Fruit fly (Drosophila melanogaster): ENCODE measurements around the gene CG32163.

- no peak for TF ChIP-seq Smox (GFP tag; optimal IDR thresholded peaks at IDR 0.05)
- no peak for TF ChIP-seq Lpt (GFP tag; optimal IDR thresholded peaks at IDR 0.05)
- TF ChIP-seq achi (GFP tag; optimal IDR thresholded peaks at IDR 0.05) = no peak
- no peak for TF ChIP-seq Ets21C (GFP tag; optimal IDR thresholded peaks at IDR 0.05)
- no peak for TF ChIP-seq OdsH (GFP tag; optimal IDR thresholded peaks at IDR 0.05)
- no peak for TF ChIP-seq Hr39 (GFP tag; optimal IDR thresholded peaks at IDR 0.05)
- TF ChIP-seq CG6276 (GFP tag; optimal IDR thresholded peaks at IDR 0.05) = no peak
- TF ChIP-seq Eip78C (GFP tag) = no peak
- TF ChIP-seq Ets96B (tag; optimal IDR thresholded peaks at IDR 0.05) = no peak
- TF ChIP-seq CG6808 (GFP tag; optimal IDR thresholded peaks at IDR 0.05) = no peak
- TF ChIP-seq Sox14 (GFP tag; optimal IDR thresholded peaks at IDR 0.05) = no peak
- no peak for TF ChIP-seq Gug (GFP tag; IDR thresholded peaks at IDR 0.05)
- TF ChIP-seq CG16779 (tag; optimal IDR thresholded peaks at IDR 0.05) = no peak
- no peak for TF ChIP-seq fd85E (GFP tag; optimal IDR thresholded peaks at IDR 0.05)
Measured at dm6 chr3L:16566700-16567221, 20.2 kb upstream of the CG32163 start, which contains the start of gene UQCR-6.4L.
